Worm (Caenorhabditis elegans) whole organism, mixed stage, embryonic: ENCODE data around the gene ZC373.3.

ENCODE experiments used
- M03D4.4 ChIP-seq: sonication (generic microtip); optimal IDR thresholded peaks from 2 replicates; lab custom pipeline; 2017; ENCODE audit warnings: mild to moderate bottlenecking, missing genetic modification characterization, missing compliant biosample characterization
- bed-3 ChIP-seq: fragments of 200-800 bp; sonication (Bioruptor generic); optimal IDR thresholded peaks from 3 replicates; lab custom pipeline; 2018; ENCODE audit warnings: mild to moderate bottlenecking, missing genetic modification characterization, moderate library complexity, missing compliant biosample characterization
- blmp-1 ChIP-seq: fragments of 150-350 bp; optimal IDR thresholded peaks from 2 replicates; lab custom pipeline; 2014; ENCODE audit warnings: missing biosample characterization, missing genetic modification characterization
- ceh-39 ChIP-seq: fragments of 150-350 bp; optimal IDR thresholded peaks from 2 replicates; lab custom pipeline; 2014; ENCODE audit warnings: missing biosample characterization, missing genetic modification characterization
- ceh-43 ChIP-seq: fragments of 200-800 bp; sonication (Bioruptor generic); optimal IDR thresholded peaks from 2 replicates; lab custom pipeline; 2018; ENCODE audit warnings: mild to moderate bottlenecking, missing genetic modification characterization, moderate library complexity, missing compliant biosample characterization
- cnd-1 ChIP-seq: fragments of 200-800 bp; sonication (Bioruptor generic); optimal IDR thresholded peaks from 2 replicates; lab custom pipeline; 2018; ENCODE audit warnings: mild to moderate bottlenecking, missing genetic modification characterization, missing compliant biosample characterization
- drap-1 ChIP-seq: fragments of 200-800 bp; sonication (Bioruptor generic); optimal IDR thresholded peaks from 3 replicates; lab custom pipeline; 2018; ENCODE audit warnings: mild to moderate bottlenecking, missing genetic modification characterization, missing compliant biosample characterization
- elt-1 ChIP-seq: sonication (generic microtip); optimal IDR thresholded peaks from 2 replicates; lab custom pipeline; 2017; ENCODE audit warnings: missing genetic modification characterization, mild to moderate bottlenecking, missing compliant biosample characterization, antibody characterized with exemption, moderate library complexity, borderline replicate concordance; ENCODE audit not compliant: insufficient read depth
- elt-3 ChIP-seq: fragments of 150-350 bp; optimal IDR thresholded peaks from 2 replicates; lab custom pipeline; 2014; ENCODE audit warnings: missing biosample characterization, missing genetic modification characterization
- flh-1 ChIP-seq: fragments of 200-800 bp; sonication (Bioruptor generic); optimal IDR thresholded peaks from 2 replicates; lab custom pipeline; 2018; ENCODE audit warnings: mild to moderate bottlenecking, missing genetic modification characterization, moderate library complexity, missing compliant biosample characterization
- ham-2 ChIP-seq: fragments of 200-800 bp; sonication (Bioruptor generic); optimal IDR thresholded peaks from 2 replicates; lab custom pipeline; 2018; ENCODE audit warnings: mild to moderate bottlenecking, missing genetic modification characterization, missing compliant biosample characterization
- hlh-1 ChIP-seq: fragments of 150-350 bp; optimal IDR thresholded peaks from 2 replicates; lab custom pipeline; 2014; ENCODE audit warnings: missing biosample characterization, missing genetic modification reagents, missing genetic modification characterization
- lin-32 ChIP-seq: fragments of 200-800 bp; sonication (Bioruptor generic); optimal IDR thresholded peaks from 2 replicates; lab custom pipeline; 2018; ENCODE audit warnings: mild to moderate bottlenecking, missing genetic modification characterization, missing compliant biosample characterization
- lsy-2 ChIP-seq: fragments of 150-350 bp; optimal IDR thresholded peaks from 2 replicates; lab custom pipeline; 2014; ENCODE audit warnings: missing biosample characterization, missing genetic modification characterization
- mab-5 ChIP-seq: fragments of 150-350 bp; optimal IDR thresholded peaks from 2 replicates; lab custom pipeline; 2014; ENCODE audit warnings: missing biosample characterization, missing genetic modification characterization
- mls-2 ChIP-seq: sonication (generic microtip); optimal IDR thresholded peaks from 2 replicates; lab custom pipeline; 2016; ENCODE audit warnings: mild to moderate bottlenecking, missing genetic modification characterization, moderate library complexity, missing compliant biosample characterization
- nhr-237 ChIP-seq: fragments of 150-350 bp; optimal IDR thresholded peaks from 2 replicates; lab custom pipeline; 2014; ENCODE audit warnings: missing biosample characterization, missing genetic modification characterization
- nhr-28 ChIP-seq: fragments of 150-350 bp; optimal IDR thresholded peaks from 2 replicates; lab custom pipeline; 2014; ENCODE audit warnings: missing biosample characterization, missing genetic modification characterization
- nhr-76 ChIP-seq: sonication (generic microtip); optimal IDR thresholded peaks from 2 replicates; lab custom pipeline; 2017; ENCODE audit warnings: missing biosample characterization, missing genetic modification characterization
- pha-4 ChIP-seq: fragments of 150-350 bp; optimal IDR thresholded peaks from 2 replicates; lab custom pipeline; 2018; ENCODE audit warnings: missing biosample characterization, missing genetic modification reagents, missing genetic modification characterization
- sem-2 ChIP-seq: fragments of 200-800 bp; sonication (Bioruptor generic); optimal IDR thresholded peaks from 2 replicates; lab custom pipeline; 2018; ENCODE audit warnings: mild to moderate bottlenecking, missing genetic modification characterization, missing compliant biosample characterization
- snpc-4 ChIP-seq: fragments of 150-350 bp; optimal IDR thresholded peaks from 2 replicates; lab custom pipeline; 2014; ENCODE audit warnings: missing biosample characterization, missing genetic modification characterization
- sptf-1 ChIP-seq: sonication (generic microtip); optimal IDR thresholded peaks from 2 replicates; lab custom pipeline; 2017; ENCODE audit warnings: mild to moderate bottlenecking, missing genetic modification characterization, moderate library complexity, missing compliant biosample characterization
- unc-120 ChIP-seq: sonication (generic microtip); optimal IDR thresholded peaks from 2 replicates; lab custom pipeline; 2017; ENCODE audit warnings: missing genetic modification characterization, missing compliant biosample characterization; ENCODE audit not compliant: poor library complexity, severe bottlenecking
- unc-39 ChIP-seq: fragments of 150-350 bp; optimal IDR thresholded peaks from 2 replicates; lab custom pipeline; 2014; ENCODE audit warnings: missing biosample characterization, missing genetic modification characterization
- unc-62 ChIP-seq: fragments of 150-350 bp; optimal IDR thresholded peaks from 2 replicates; lab custom pipeline; 2014; ENCODE audit warnings: missing biosample characterization, missing genetic modification reagents, missing genetic modification characterization
- zip-8 ChIP-seq: fragments of 150-350 bp; optimal IDR thresholded peaks from 2 replicates; lab custom pipeline; 2014; ENCODE audit warnings: missing biosample characterization, missing genetic modification characterization
- ztf-11 ChIP-seq: fragments of 150-350 bp; optimal IDR thresholded peaks from 2 replicates; lab custom pipeline; 2014; ENCODE audit warnings: missing biosample characterization, missing genetic modification characterization

Gene ZC373.3

ce11 chrX:10053742-10054409, 6.4 kb upstream of the ZC373.3 start, which contains the start of gene cbs-1:
TSS of gene cbs-1 (plus strand) at chrX:10054275.
- TF ChIP-seq nhr-28 (tag; lab: Kevin White, UChicago) (no peak), unc-62 (no peak), snpc-4 (tag; lab: Kevin White, UChicago) (no peak), hlh-1 (tag; lab: Kevin White, UChicago) (no peak)

ce11 chrX:10054410-10054800, 5.9 kb upstream of the ZC373.3 start:
- TF ChIP-seq lsy-2 (tag; lab: Kevin White, UChicago) (no peak), flh-1 (no peak), nhr-237 (no peak), elt-1 (tag; lab: Kevin White, UChicago) (no peak), unc-62 (no peak), ceh-43 (GFP tag; lab: Kevin White, UChicago) (no peak), drap-1 (no peak), ztf-11 (tag; lab: Kevin White, UChicago) (no peak), pha-4 (tag; lab: Kevin White, UChicago) (no peak), zip-8 (tag; lab: Kevin White, UChicago) (no peak), cnd-1 (no peak), nhr-76 (tag; lab: Kevin White, UChicago) (no peak), lin-32 (GFP tag; lab: Kevin White, UChicago) (no peak), ceh-39 (tag; lab: Kevin White, UChicago) (no peak), elt-3 (no peak)

ce11 chrX:10058332-10058731, 2.0 kb upstream of the ZC373.3 start, which contains the start of gene ZC373.2:
TSS of gene ZC373.2 (minus strand) at chrX:10058432.
- TF ChIP-seq sptf-1 (tag; lab: Kevin White, UChicago) (no peak), ceh-43 (GFP tag; lab: Kevin White, UChicago) (no peak), cnd-1 (no peak), hlh-1 (tag; lab: Kevin White, UChicago) (no peak), bed-3 (GFP tag; lab: Kevin White, UChicago) (no peak), mab-5 (tag; lab: Kevin White, UChicago) (no peak)

ce11 chrX:10068468-10068867, 8.1 kb downstream of the ZC373.3 start:
- TF ChIP-seq blmp-1 (tag; lab: Kevin White, UChicago) (no peak), unc-120 (no peak), ztf-11 (tag; lab: Kevin White, UChicago) (no peak), nhr-28 (tag; lab: Kevin White, UChicago) (no peak), ceh-39 (tag; lab: Kevin White, UChicago) (no peak), M03D4.4 (tag; lab: Kevin White, UChicago) (no peak), hlh-1 (tag; lab: Kevin White, UChicago) (peak; percentile 65)

ce11 chrX:10069692-10070091, 9.4 kb downstream of the ZC373.3 start, which contains the start of gene mlck-1:
TSS of gene mlck-1 (minus strand) at chrX:10069792.
- no peak for TF ChIP-seq sem-2 (GFP tag; lab: Kevin White, UChicago)
- TF ChIP-seq mls-2 (tag; lab: Kevin White, UChicago), result no peak
- no peak for TF ChIP-seq lsy-2 (tag; lab: Kevin White, UChicago)
- no peak for TF ChIP-seq unc-39 (tag; lab: Kevin White, UChicago)
- TF ChIP-seq nhr-28 (tag; lab: Kevin White, UChicago), result no peak
- TF ChIP-seq, all 35 proteins: peak for 0

- TF ChIP-seq unc-39 (tag; lab: Kevin White, UChicago) (no peak), ceh-43 (GFP tag; lab: Kevin White, UChicago) (no peak), ceh-39 (tag; lab: Kevin White, UChicago) (no peak), ham-2 (GFP tag; lab: Kevin White, UChicago) (no peak), nhr-28 (tag; lab: Kevin White, UChicago) (no peak), lin-32 (GFP tag; lab: Kevin White, UChicago) (no peak)
Measured at ce11 chrX:10074233-10074632, 13.9 kb downstream of the ZC373.3 start, which contains the start of gene ZC373.5. TSS of gene ZC373.5 (minus strand) at chrX:10074391.
